Fruit fly (Drosophila melanogaster) whole organism: ENCODE measurements around the gene CG32278.

Experiments used
- CG8478 ChIP-seq: fragments of >200 bp; optimal IDR thresholded peaks from 2 replicates; lab custom pipeline; 2018; ENCODE audit warnings: inconsistent platforms
- EcR ChIP-seq, 2 experiments: fragments of >200 bp; optimal IDR thresholded peaks; 2 replicates each; lab custom pipeline; 2017; ENCODE audit warnings: missing biosample characterization in 2 of 2, missing genetic modification characterization in 2 of 2, missing genetic modification reagents in 2 of 2
- pan ChIP-seq: fragments of >200 bp; optimal IDR thresholded peaks from 2 replicates; lab custom pipeline; 2017
- psq ChIP-seq: fragments of >200 bp; optimal IDR thresholded peaks from 2 replicates; lab custom pipeline; 2017
- usp ChIP-seq: fragments of >200 bp; optimal IDR thresholded peaks from 2 replicates; lab custom pipeline; 2017; ENCODE audit warnings: missing biosample characterization, missing genetic modification characterization, mixed read lengths

DNA sequence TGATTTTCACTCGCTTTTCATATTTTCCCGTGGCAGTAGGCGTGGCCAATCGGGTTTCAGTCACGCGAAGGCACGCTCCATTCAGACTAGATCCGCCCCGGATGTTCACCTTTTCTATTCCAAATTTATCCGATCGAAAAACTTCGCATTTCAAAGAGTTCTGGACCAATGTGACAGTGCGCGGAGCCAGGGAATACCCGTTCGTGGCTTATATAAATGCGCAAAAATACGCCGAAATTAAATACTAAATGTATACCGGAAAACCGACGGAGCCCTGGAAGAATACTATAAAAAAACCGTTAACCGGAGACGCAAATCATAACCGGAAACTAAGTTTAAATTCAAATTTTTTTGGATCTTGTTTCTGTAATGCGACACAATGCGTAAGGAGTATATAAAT is 41.5 kb upstream of the CG32278 start, which contains the start of gene promL:
- TF ChIP-seq usp (GFP tag; lab: Kevin White, UChicago) (no peak), EcR (GFP tag; optimal IDR thresholded peaks at IDR 0.05; lab: Kevin White, UChicago) (no peak), CG8478 (no peak), psq (lab: Kevin White, UChicago) (no peak), pan (lab: Kevin White, UChicago) (no peak)
